Worm (Caenorhabditis elegans) whole organism, early embryonic: ENCODE results near the gene ehbp-1.
A peak's percentile ranks its signal among the peaks of the same experiment; 100 is the strongest.
"Not testable (repeated sequence)": the region's sequence is repeated elsewhere in the genome, so short reads cannot be mapped to it uniquely, and the experiment has no call there.

ENCODE experiments used
- B0310.2 ChIP-seq: sonication (generic microtip); optimal IDR thresholded peaks from 2 replicates; lab custom pipeline; 2016; ENCODE audit warnings: mild to moderate bottlenecking, missing genetic modification characterization, missing compliant biosample characterization
- aly-1 ChIP-seq: sonication (generic microtip); optimal IDR thresholded peaks from 2 replicates; lab custom pipeline; 2016; ENCODE audit warnings: missing genetic modification characterization, missing compliant biosample characterization
- ama-1 ChIP-seq: fragments of 150-350 bp; optimal IDR thresholded peaks from 2 replicates; lab custom pipeline; 2014
- ceh-36 ChIP-seq: sonication (generic microtip); optimal IDR thresholded peaks from 2 replicates; lab custom pipeline; 2016; ENCODE audit warnings: missing genetic modification characterization, inconsistent platforms, missing compliant biosample characterization
- flt-1 ChIP-seq: fragments of 200-800 bp; sonication (Bioruptor generic); IDR thresholded peaks from 2 replicates; pipeline ENCODE4 v1.3.6; 2022; ENCODE audit warnings: missing genetic modification characterization, missing compliant biosample characterization
- hmg-4 ChIP-seq: fragments of 200-800 bp; sonication (Bioruptor generic); optimal IDR thresholded peaks from 2 replicates; lab custom pipeline; 2018; ENCODE audit warnings: mild to moderate bottlenecking, missing genetic modification characterization, missing compliant biosample characterization
- hnd-1 ChIP-seq: sonication (generic microtip); optimal IDR thresholded peaks from 2 replicates; lab custom pipeline; 2016; ENCODE audit warnings: missing genetic modification characterization, missing compliant biosample characterization
- pes-1 ChIP-seq: fragments of 200-800 bp; sonication (Bioruptor generic); IDR thresholded peaks from 2 replicates; pipeline ENCODE4 v1.3.6; 2022; ENCODE audit warnings: missing genetic modification reagents, missing genetic modification characterization, missing compliant biosample characterization
- scrt-1 ChIP-seq: fragments of 200-800 bp; sonication (Bioruptor generic); IDR thresholded peaks from 2 replicates; pipeline ENCODE4 v1.3.6; 2022; ENCODE audit warnings: missing genetic modification characterization, missing compliant biosample characterization
- tbx-37 ChIP-seq: fragments of 200-800 bp; sonication (Bioruptor generic); conservative IDR thresholded peaks from 2 replicates; pipeline ENCODE4 v1.3.6; 2022; ENCODE audit warnings: missing genetic modification reagents, missing genetic modification characterization, missing compliant biosample characterization

DNA sequence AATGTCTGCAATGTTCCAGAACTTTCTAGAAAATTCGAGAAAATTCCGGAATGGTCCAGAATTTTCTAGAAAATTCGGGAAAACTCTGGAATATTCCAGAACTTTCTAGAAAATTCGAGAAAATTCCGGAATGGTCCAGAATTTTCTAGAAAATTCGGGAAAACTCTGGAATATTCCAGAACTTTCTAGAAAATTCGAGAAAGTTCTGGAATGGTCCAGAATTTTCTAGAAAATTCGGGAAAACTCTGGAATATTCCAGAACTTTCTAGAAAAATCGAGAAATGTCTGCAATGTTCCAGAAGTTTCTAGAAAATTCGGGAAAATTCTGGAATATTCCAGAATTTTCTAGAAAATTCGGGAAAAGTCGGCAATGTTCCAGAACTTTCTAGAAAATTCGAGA, 53.0 kb downstream of the ehbp-1 start:
- not testable (repeated sequence) for TF ChIP-seq ama-1; ceh-36 (tag; lab: Kevin White, UChicago); aly-1; flt-1 (GFP tag; lab: Robert Waterston, UW); scrt-1 (GFP tag; lab: Robert Waterston, UW); tbx-37 (GFP tag; lab: Robert Waterston, UW); hmg-4; hnd-1 (tag; lab: Kevin White, UChicago); B0310.2 (tag; lab: Kevin White, UChicago)
- TF ChIP-seq pes-1 (GFP tag; lab: Robert Waterston, UW) = 0 out of 2 replicates have a peak, but pooled peaks have one; percentile 47
